Fruit fly (Drosophila melanogaster) whole organism, prepupa: ENCODE measurements around the gene MICU3.

Experiments used
- CG10669 ChIP-seq: fragments of 200-800 bp; sonication (Bioruptor generic); optimal IDR thresholded peaks from 3 replicates; lab custom pipeline; 2018; ENCODE audit warnings: missing biosample characterization, mild to moderate bottlenecking, missing genetic modification characterization, moderate library complexity
- CG11294 ChIP-seq: fragments of 200-800 bp; sonication (Bioruptor generic); IDR thresholded peaks from 2 replicates; pipeline ENCODE4 v1.3.6; 2022; ENCODE audit warnings: missing biosample characterization, missing genetic modification characterization
- CG11762 ChIP-seq: fragments of 200-800 bp; sonication (Bioruptor generic); optimal IDR thresholded peaks from 3 replicates; lab custom pipeline; 2016; ENCODE audit warnings: missing biosample characterization, missing genetic modification characterization; ENCODE audit not compliant: insufficient read depth
- CG11902 ChIP-seq: fragments of 200-800 bp; sonication (Bioruptor generic); optimal IDR thresholded peaks from 3 replicates; lab custom pipeline; 2016; ENCODE audit warnings: missing biosample characterization, missing genetic modification characterization
- CG15336 ChIP-seq: fragments of 200-800 bp; sonication (Bioruptor generic); IDR thresholded peaks from 2 replicates; pipeline ENCODE4 v1.3.6; 2022; ENCODE audit warnings: missing biosample characterization, missing genetic modification characterization
- CG1621 ChIP-seq: fragments of 200-800 bp; sonication (Bioruptor generic); optimal IDR thresholded peaks from 3 replicates; lab custom pipeline; 2018; ENCODE audit warnings: missing biosample characterization, mild to moderate bottlenecking, missing genetic modification characterization
- CG3032 ChIP-seq: fragments of 200-800 bp; optimal IDR thresholded peaks from 2 replicates; lab custom pipeline; 2019; ENCODE audit warnings: missing biosample characterization, mild to moderate bottlenecking, missing genetic modification characterization, moderate library complexity
- CG31627 ChIP-seq: fragments of 200-800 bp; sonication (Bioruptor generic); optimal IDR thresholded peaks from 3 replicates; lab custom pipeline; 2016; ENCODE audit warnings: missing biosample characterization, missing genetic modification characterization
- CG32006 ChIP-seq: fragments of 200-800 bp; sonication (Bioruptor generic); optimal IDR thresholded peaks from 3 replicates; lab custom pipeline; 2017; ENCODE audit warnings: missing biosample characterization, mild to moderate bottlenecking, missing genetic modification characterization
- CG34406 ChIP-seq: fragments of 200-800 bp; sonication (Bioruptor generic); optimal IDR thresholded peaks from 3 replicates; lab custom pipeline; 2016; ENCODE audit warnings: missing biosample characterization, missing genetic modification characterization
- CG4318 ChIP-seq: fragments of 200-800 bp; sonication (Bioruptor generic); optimal IDR thresholded peaks from 3 replicates; lab custom pipeline; 2017; ENCODE audit warnings: missing biosample characterization, mild to moderate bottlenecking, missing genetic modification characterization
- CG6163 ChIP-seq: fragments of 200-800 bp; sonication (Bioruptor generic); IDR thresholded peaks from 3 replicates; pipeline ENCODE4 v1.3.6; 2022; ENCODE audit warnings: missing biosample characterization, missing genetic modification characterization
- CG6276 ChIP-seq: fragments of 200-800 bp; sonication (Bioruptor generic); optimal IDR thresholded peaks from 2 replicates; lab custom pipeline; 2017; ENCODE audit warnings: missing biosample characterization, mild to moderate bottlenecking, missing genetic modification characterization
- CG6792 ChIP-seq: fragments of 200-800 bp; sonication (Bioruptor generic); optimal IDR thresholded peaks from 3 replicates; lab custom pipeline; 2016; ENCODE audit warnings: missing biosample characterization, missing genetic modification characterization
- CG6808 ChIP-seq: fragments of 200-800 bp; sonication (Bioruptor generic); optimal IDR thresholded peaks from 3 replicates; lab custom pipeline; 2017; ENCODE audit warnings: missing biosample characterization, missing genetic modification characterization, mild to moderate bottlenecking, moderate library complexity, missing genetic modification reagents
- CG6854 ChIP-seq: fragments of 200-800 bp; sonication (Bioruptor generic); optimal IDR thresholded peaks from 2 replicates; lab custom pipeline; 2017; ENCODE audit warnings: missing biosample characterization, mild to moderate bottlenecking, missing genetic modification characterization
- CG7368 ChIP-seq: fragments of 200-800 bp; sonication (Bioruptor generic); optimal IDR thresholded peaks from 3 replicates; lab custom pipeline; 2016; ENCODE audit warnings: missing biosample characterization, missing genetic modification characterization
- CG8119 ChIP-seq: fragments of 200-800 bp; sonication (Bioruptor generic); IDR thresholded peaks from 3 replicates; pipeline ENCODE4 v1.3.6; 2022; ENCODE audit warnings: missing biosample characterization, missing genetic modification characterization
- CG8319 ChIP-seq: fragments of 200-800 bp; sonication (Bioruptor generic); optimal IDR thresholded peaks from 3 replicates; lab custom pipeline; 2016; ENCODE audit warnings: missing biosample characterization, missing genetic modification characterization
- CG8632 ChIP-seq: fragments of 200-800 bp; sonication (Bioruptor generic); optimal IDR thresholded peaks from 3 replicates; lab custom pipeline; 2016; ENCODE audit warnings: missing biosample characterization, missing genetic modification characterization
- CG9139 ChIP-seq: fragments of 200-800 bp; sonication (Bioruptor generic); optimal IDR thresholded peaks from 3 replicates; lab custom pipeline; 2017; ENCODE audit warnings: missing biosample characterization, mild to moderate bottlenecking, missing genetic modification characterization
- Eip75B ChIP-seq: fragments of 200-800 bp; sonication (Bioruptor generic); optimal IDR thresholded peaks from 3 replicates; lab custom pipeline; 2016; ENCODE audit warnings: missing biosample characterization, missing genetic modification characterization
- Eip78C ChIP-seq: fragments of 200-800 bp; sonication (Bioruptor generic); peaks from one replicate; lab custom pipeline; 2016; ENCODE audit warnings: missing biosample characterization, missing genetic modification characterization
- Eip93F ChIP-seq: fragments of 200-800 bp; sonication (Bioruptor generic); optimal IDR thresholded peaks from 2 replicates; lab custom pipeline; 2016; ENCODE audit warnings: missing biosample characterization, mild to moderate bottlenecking, missing genetic modification characterization
- Ets21C ChIP-seq: fragments of 200-800 bp; sonication (Bioruptor generic); optimal IDR thresholded peaks from 3 replicates; lab custom pipeline; 2016; ENCODE audit warnings: missing biosample characterization, missing genetic modification characterization
- Ets96B ChIP-seq: fragments of 200-800 bp; optimal IDR thresholded peaks from 2 replicates; lab custom pipeline; 2019; ENCODE audit warnings: missing biosample characterization, mild to moderate bottlenecking, missing genetic modification characterization, moderate library complexity
- Gug ChIP-seq: fragments of 200-800 bp; sonication (Bioruptor generic); IDR thresholded peaks from 2 replicates; pipeline ENCODE4 v1.3.6; 2022; ENCODE audit warnings: missing biosample characterization, missing genetic modification characterization
- Hr38 ChIP-seq: sonication (Bioruptor generic); optimal IDR thresholded peaks from 2 replicates; lab custom pipeline; 2016; ENCODE audit warnings: missing biosample characterization, missing genetic modification characterization
- Hr39 ChIP-seq: fragments of 200-800 bp; sonication (Bioruptor generic); optimal IDR thresholded peaks from 2 replicates; lab custom pipeline; 2016; ENCODE audit warnings: missing biosample characterization, missing genetic modification characterization
- Lpt ChIP-seq: fragments of 200-800 bp; sonication (Bioruptor generic); optimal IDR thresholded peaks from 3 replicates; lab custom pipeline; 2016; ENCODE audit warnings: missing biosample characterization, missing genetic modification characterization
- Met ChIP-seq: fragments of 200-800 bp; sonication (Bioruptor generic); optimal IDR thresholded peaks from 3 replicates; lab custom pipeline; 2016; ENCODE audit warnings: missing biosample characterization, missing genetic modification characterization
- OdsH ChIP-seq: fragments of 200-800 bp; sonication (Bioruptor generic); optimal IDR thresholded peaks from 3 replicates; lab custom pipeline; 2016; ENCODE audit warnings: missing biosample characterization, missing genetic modification characterization
- Smox ChIP-seq: fragments of 200-800 bp; sonication (Bioruptor generic); optimal IDR thresholded peaks from 3 replicates; lab custom pipeline; 2016; ENCODE audit warnings: missing biosample characterization, missing genetic modification characterization
- Sox102F ChIP-seq: fragments of 200-800 bp; sonication (Bioruptor generic); optimal IDR thresholded peaks from 2 replicates; lab custom pipeline; 2016; ENCODE audit warnings: missing biosample characterization, mild to moderate bottlenecking, missing genetic modification characterization
- Sox15 ChIP-seq: fragments of 200-800 bp; sonication (Bioruptor generic); optimal IDR thresholded peaks from 3 replicates; lab custom pipeline; 2016; ENCODE audit warnings: missing biosample characterization, missing genetic modification characterization
- achi ChIP-seq: fragments of 200-800 bp; sonication (Bioruptor generic); optimal IDR thresholded peaks from 3 replicates; lab custom pipeline; 2016; ENCODE audit warnings: missing biosample characterization, missing genetic modification characterization
- acj6 ChIP-seq: fragments of 200-800 bp; sonication (Bioruptor generic); optimal IDR thresholded peaks from 3 replicates; lab custom pipeline; 2016; ENCODE audit warnings: missing biosample characterization, missing genetic modification characterization
- cyc ChIP-seq: fragments of 200-800 bp; sonication (Bioruptor generic); optimal IDR thresholded peaks from 3 replicates; lab custom pipeline; 2016; ENCODE audit warnings: missing biosample characterization, missing genetic modification characterization
- dac ChIP-seq: fragments of 200-800 bp; sonication (Bioruptor generic); optimal IDR thresholded peaks from 2 replicates; lab custom pipeline; 2017; ENCODE audit warnings: missing biosample characterization, mild to moderate bottlenecking, missing genetic modification characterization
- dsx ChIP-seq: fragments of 200-800 bp; optimal IDR thresholded peaks from 3 replicates; lab custom pipeline; 2019; ENCODE audit warnings: missing biosample characterization, mild to moderate bottlenecking, missing genetic modification characterization, moderate library complexity; ENCODE audit not compliant: poor library complexity, severe bottlenecking
- eg ChIP-seq: fragments of 200-800 bp; sonication (Bioruptor generic); IDR thresholded peaks from 3 replicates; pipeline ENCODE4 v1.3.6; 2022; ENCODE audit warnings: missing biosample characterization, missing genetic modification characterization
- esn ChIP-seq: fragments of 200-800 bp; sonication (Bioruptor generic); optimal IDR thresholded peaks from 2 replicates; lab custom pipeline; 2016; ENCODE audit warnings: missing biosample characterization, mild to moderate bottlenecking, missing genetic modification characterization, moderate library complexity
- fd59A ChIP-seq: fragments of 200-800 bp; sonication (Bioruptor generic); optimal IDR thresholded peaks from 2 replicates; lab custom pipeline; 2017; ENCODE audit warnings: missing biosample characterization, mild to moderate bottlenecking, missing genetic modification characterization, missing genetic modification reagents
- fd85E ChIP-seq: fragments of 200-800 bp; sonication (Bioruptor generic); optimal IDR thresholded peaks from 3 replicates; lab custom pipeline; 2016; ENCODE audit warnings: missing biosample characterization, missing genetic modification characterization
- fkh ChIP-seq: fragments of 200-800 bp; sonication (Bioruptor generic); optimal IDR thresholded peaks from 3 replicates; lab custom pipeline; 2017; ENCODE audit warnings: missing biosample characterization, mild to moderate bottlenecking, missing genetic modification characterization, moderate library complexity
- lz ChIP-seq: fragments of 200-800 bp; sonication (Bioruptor generic); optimal IDR thresholded peaks from 3 replicates; lab custom pipeline; 2016; ENCODE audit warnings: missing biosample characterization, missing genetic modification characterization
- net ChIP-seq: fragments of 200-800 bp; sonication (Bioruptor generic); optimal IDR thresholded peaks from 3 replicates; lab custom pipeline; 2016; ENCODE audit warnings: missing biosample characterization, missing genetic modification characterization
- pdm3 ChIP-seq: fragments of 200-800 bp; sonication (Bioruptor generic); optimal IDR thresholded peaks from 3 replicates; lab custom pipeline; 2016; ENCODE audit warnings: missing biosample characterization, missing genetic modification characterization
- salr ChIP-seq, 2 experiments: fragments of 200-800 bp; sonication (Bioruptor generic); optimal IDR thresholded peaks; 3 replicates each; lab custom pipeline; 2016 to 2018; ENCODE audit warnings: missing biosample characterization in 2 of 2, missing genetic modification characterization in 2 of 2, mild to moderate bottlenecking in 1 of 2
- ss ChIP-seq, 2 experiments: fragments of 200-800 bp; sonication (Bioruptor generic); optimal IDR thresholded peaks; 2 replicates in 1 of 2; 3 replicates in 1 of 2; lab custom pipeline; 2017 to 2018; ENCODE audit warnings: mild to moderate bottlenecking in 2 of 2, missing biosample characterization in 2 of 2, missing genetic modification characterization in 2 of 2, moderate library complexity in 1 of 2
- svp ChIP-seq: fragments of 200-800 bp; sonication (Bioruptor generic); peaks from one replicate; lab custom pipeline; 2016; ENCODE audit warnings: missing biosample characterization, missing genetic modification characterization
- topi ChIP-seq: fragments of 200-800 bp; sonication (Bioruptor generic); optimal IDR thresholded peaks from 3 replicates; lab custom pipeline; 2016; ENCODE audit warnings: missing biosample characterization, missing genetic modification characterization
- vri ChIP-seq: fragments of 200-800 bp; sonication (Bioruptor generic); optimal IDR thresholded peaks from 3 replicates; lab custom pipeline; 2016; ENCODE audit warnings: missing biosample characterization, mild to moderate bottlenecking, missing genetic modification characterization

MICU3 gene

DNA sequence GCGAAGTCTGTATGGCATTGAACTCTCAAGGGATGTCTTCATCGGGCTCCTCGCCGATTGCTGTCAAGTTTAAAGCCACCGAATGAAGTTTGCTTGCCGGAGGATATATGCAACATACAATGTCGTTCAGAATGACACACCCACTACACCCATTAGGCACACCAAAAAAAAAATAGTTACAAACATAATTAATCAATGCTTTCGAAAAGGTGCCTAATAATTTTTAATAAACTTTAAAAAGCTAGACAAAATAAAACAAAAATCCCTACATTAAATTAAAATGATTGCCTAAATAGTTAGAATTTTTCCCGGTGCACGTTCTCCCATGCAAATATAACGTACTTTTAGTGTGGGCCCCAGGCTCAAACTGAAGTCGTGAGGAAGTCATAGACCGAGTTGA lies 34.6 kb upstream of the MICU3 start:
- no peak for TF ChIP-seq CG6792 (GFP tag; lab: Kevin White, UChicago)
- no peak for TF ChIP-seq topi (GFP tag; lab: Kevin White, UChicago)
- no peak for TF ChIP-seq CG11294 (GFP tag; lab: Robert Waterston, UW)
- 0 out of 3 replicates have a peak, but pooled peaks have one; percentile 26 for TF ChIP-seq CG6163
- peak; percentile 80 for TF ChIP-seq Eip78C (GFP tag; lab: Kevin White, UChicago)
- no peak for TF ChIP-seq CG8119 (GFP tag; lab: Robert Waterston, UW)
- TF ChIP-seq net (GFP tag; lab: Kevin White, UChicago): no peak
- no peak for TF ChIP-seq CG7368
- no peak for TF ChIP-seq lz (GFP tag; lab: Kevin White, UChicago)
- no peak for TF ChIP-seq Eip93F (GFP tag; lab: Kevin White, UChicago)
- TF ChIP-seq Smox: no peak
- no peak for TF ChIP-seq CG9139 (GFP tag; lab: Kevin White, UChicago)
- TF ChIP-seq esn (GFP tag; lab: Kevin White, UChicago): no peak
- TF ChIP-seq Met (GFP tag; lab: Kevin White, UChicago): no peak
- TF ChIP-seq CG31627 (GFP tag; lab: Kevin White, UChicago): no peak
- TF ChIP-seq CG6276 (GFP tag; lab: Kevin White, UChicago): no peak
- TF ChIP-seq Hr38 (GFP tag; lab: Kevin White, UChicago): no peak
- TF ChIP-seq CG11762 (GFP tag; lab: Kevin White, UChicago): no peak
- no peak for TF ChIP-seq eg (GFP tag; lab: Robert Waterston, UW)
- no peak for TF ChIP-seq vri (GFP tag; lab: Kevin White, UChicago)
- no peak for TF ChIP-seq fd85E (GFP tag; lab: Kevin White, UChicago)
- no peak for TF ChIP-seq Gug (GFP tag; lab: Robert Waterston, UW)
- TF ChIP-seq OdsH (GFP tag; lab: Kevin White, UChicago): peak; percentile 5
- no peak for TF ChIP-seq CG6854 (GFP tag; lab: Kevin White, UChicago)
- peak; percentile 13 for TF ChIP-seq fd59A (GFP tag; lab: Kevin White, UChicago)
- no peak for TF ChIP-seq Hr39 (GFP tag; lab: Kevin White, UChicago)
- TF ChIP-seq achi (GFP tag; lab: Kevin White, UChicago): no peak
- TF ChIP-seq ss (GFP tag; optimal IDR thresholded peaks at IDR 0.05; lab: Kevin White, UChicago): no peak
- no peak for TF ChIP-seq cyc (GFP tag; lab: Kevin White, UChicago)
- no peak for TF ChIP-seq CG8632 (GFP tag; lab: Kevin White, UChicago)
- TF ChIP-seq Sox102F (GFP tag; lab: Kevin White, UChicago): no peak
- TF ChIP-seq acj6 (GFP tag; lab: Kevin White, UChicago): peak; percentile 17
- peak; percentile 38 for TF ChIP-seq CG10669
- no peak for TF ChIP-seq fkh
- TF ChIP-seq svp (GFP tag; lab: Kevin White, UChicago): no peak
- no peak for TF ChIP-seq Lpt (GFP tag; lab: Kevin White, UChicago)
- peak; percentile 18 for TF ChIP-seq CG32006 (GFP tag; lab: Kevin White, UChicago)
- no peak for TF ChIP-seq CG34406 (GFP tag; lab: Kevin White, UChicago)
- peak; percentile 70 for TF ChIP-seq dsx (GFP tag; lab: Kevin White, UChicago)
- TF ChIP-seq CG8319 (GFP tag; lab: Kevin White, UChicago): no peak
- peak in 1 of 2 experiments; percentile 4 for TF ChIP-seq salr (GFP tag; optimal IDR thresholded peaks at IDR 0.05; lab: Kevin White, UChicago)
- TF ChIP-seq Ets96B (tag; lab: Kevin White, UChicago): peak; percentile 29
- peak; percentile 20 for TF ChIP-seq pdm3 (GFP tag; lab: Kevin White, UChicago)
- no peak for TF ChIP-seq CG1621
- no peak for TF ChIP-seq CG11902 (GFP tag; lab: Kevin White, UChicago)
- no peak for TF ChIP-seq Sox15 (GFP tag; lab: Kevin White, UChicago)
- no peak for TF ChIP-seq Ets21C (GFP tag; lab: Kevin White, UChicago)
- no peak for TF ChIP-seq CG4318 (GFP tag; lab: Kevin White, UChicago)
- peak; percentile 4 for TF ChIP-seq CG3032 (tag; lab: Kevin White, UChicago)
- TF ChIP-seq CG6808 (GFP tag; lab: Kevin White, UChicago): no peak
- no peak for TF ChIP-seq dac (GFP tag; lab: Kevin White, UChicago)
- TF ChIP-seq Eip75B: no peak
- 0 out of 2 replicates have a peak, but pooled peaks have one; percentile 28 for TF ChIP-seq CG15336 (GFP tag; lab: Robert Waterston, UW)
